Worm (Caenorhabditis elegans) whole organism, late embryonic: ENCODE data around the gene R09A8.2.

Experiments
- C08G9.2 ChIP-seq: sonication (generic microtip); optimal IDR thresholded peaks from 2 replicates; lab custom pipeline; 2016; ENCODE audit warnings: mild to moderate bottlenecking, missing genetic modification characterization, moderate library complexity, missing compliant biosample characterization
- C38D4.7 ChIP-seq: fragments of 200-800 bp; sonication (Bioruptor generic); optimal IDR thresholded peaks from 2 replicates; lab custom pipeline; 2018; ENCODE audit warnings: mild to moderate bottlenecking, missing genetic modification characterization, moderate library complexity, missing compliant biosample characterization
- F13H6.1 ChIP-seq: sonication (generic microtip); optimal IDR thresholded peaks from 2 replicates; lab custom pipeline; 2016; ENCODE audit warnings: missing genetic modification characterization, missing compliant biosample characterization
- K02D7.2 ChIP-seq: sonication (generic microtip); optimal IDR thresholded peaks from 2 replicates; lab custom pipeline; 2017; ENCODE audit warnings: mild to moderate bottlenecking, missing genetic modification characterization, missing compliant biosample characterization
- Y22D7AL.16 ChIP-seq: sonication (generic microtip); optimal IDR thresholded peaks from 2 replicates; lab custom pipeline; 2016; ENCODE audit warnings: missing genetic modification characterization, missing compliant biosample characterization
- ceh-14 ChIP-seq: sonication (generic microtip); optimal IDR thresholded peaks from 2 replicates; lab custom pipeline; 2016; ENCODE audit warnings: missing genotype, missing genetic modification characterization, missing compliant biosample characterization
- ceh-18 ChIP-seq: sonication (generic microtip); optimal IDR thresholded peaks from 2 replicates; lab custom pipeline; 2016; ENCODE audit warnings: missing genetic modification characterization, missing compliant biosample characterization
- ceh-24 ChIP-seq: sonication (generic microtip); optimal IDR thresholded peaks from 2 replicates; lab custom pipeline; 2016; ENCODE audit warnings: mild to moderate bottlenecking, missing genetic modification characterization, missing compliant biosample characterization
- ceh-34 ChIP-seq: sonication (generic microtip); optimal IDR thresholded peaks from 2 replicates; lab custom pipeline; 2016; ENCODE audit warnings: mild to moderate bottlenecking, missing genetic modification characterization, missing compliant biosample characterization
- ceh-45 ChIP-seq: fragments of 200-800 bp; sonication (Bioruptor generic); IDR thresholded peaks from 2 replicates; pipeline ENCODE4 v1.3.6; 2022; ENCODE audit warnings: missing genetic modification reagents, missing genetic modification characterization, missing compliant biosample characterization
- ceh-48 ChIP-seq: sonication (generic microtip); optimal IDR thresholded peaks from 2 replicates; lab custom pipeline; 2016; ENCODE audit warnings: missing genetic modification characterization, inconsistent platforms, missing compliant biosample characterization
- ceh-6 ChIP-seq: fragments of 200-800 bp; sonication (Bioruptor generic); optimal IDR thresholded peaks from 2 replicates; lab custom pipeline; 2018; ENCODE audit warnings: mild to moderate bottlenecking, missing genetic modification characterization, missing compliant biosample characterization
- che-1 ChIP-seq: sonication (generic microtip); optimal IDR thresholded peaks from 2 replicates; lab custom pipeline; 2016; ENCODE audit warnings: mild to moderate bottlenecking, missing genetic modification characterization, missing compliant biosample characterization
- dmd-4 ChIP-seq: sonication (generic microtip); optimal IDR thresholded peaks from 2 replicates; lab custom pipeline; 2016; ENCODE audit warnings: borderline replicate concordance, missing genetic modification characterization, missing compliant biosample characterization
- dve-1 ChIP-seq: sonication (generic microtip); optimal IDR thresholded peaks from 2 replicates; lab custom pipeline; 2017; ENCODE audit warnings: antibody characterized with exemption, mild to moderate bottlenecking, missing genetic modification characterization, missing compliant biosample characterization
- elt-2 ChIP-seq: sonication (generic microtip); optimal IDR thresholded peaks from 2 replicates; lab custom pipeline; 2016; ENCODE audit warnings: missing genetic modification reagents, missing genetic modification characterization, missing compliant biosample characterization
- eyg-1 ChIP-seq: sonication (generic microtip); optimal IDR thresholded peaks from 2 replicates; lab custom pipeline; 2016; ENCODE audit warnings: missing genotype, missing genetic modification characterization, missing compliant biosample characterization
- fax-1 ChIP-seq: sonication (generic microtip); optimal IDR thresholded peaks from 2 replicates; lab custom pipeline; 2016; ENCODE audit warnings: missing genotype, missing genetic modification characterization, missing compliant biosample characterization
- fkh-10 ChIP-seq: fragments of 150-350 bp; optimal IDR thresholded peaks from 2 replicates; lab custom pipeline; 2014; ENCODE audit warnings: missing biosample characterization, missing genetic modification reagents, missing genetic modification characterization
- hlh-13 ChIP-seq: fragments of 200-800 bp; sonication (Bioruptor generic); optimal IDR thresholded peaks from 2 replicates; lab custom pipeline; 2018; ENCODE audit warnings: mild to moderate bottlenecking, missing genetic modification characterization, missing compliant biosample characterization
- hlh-15 ChIP-seq: sonication (generic microtip); optimal IDR thresholded peaks from 2 replicates; lab custom pipeline; 2016; ENCODE audit warnings: missing genetic modification characterization, missing compliant biosample characterization
- hlh-6 ChIP-seq: sonication (generic microtip); optimal IDR thresholded peaks from 2 replicates; lab custom pipeline; 2016; ENCODE audit warnings: missing genotype, missing genetic modification characterization, missing compliant biosample characterization
- hlh-8 ChIP-seq: sonication (generic microtip); optimal IDR thresholded peaks from 2 replicates; lab custom pipeline; 2016; ENCODE audit warnings: missing genotype, missing genetic modification characterization, missing compliant biosample characterization
- lim-6 ChIP-seq: sonication (generic microtip); optimal IDR thresholded peaks from 2 replicates; lab custom pipeline; 2016; ENCODE audit warnings: missing genetic modification characterization, missing compliant biosample characterization
- lin-11 ChIP-seq: fragments of 200-800 bp; sonication (Bioruptor generic); optimal IDR thresholded peaks from 2 replicates; lab custom pipeline; 2018; ENCODE audit warnings: mild to moderate bottlenecking, missing genetic modification characterization, missing compliant biosample characterization
- madf-2 ChIP-seq: sonication (generic microtip); optimal IDR thresholded peaks from 2 replicates; lab custom pipeline; 2017; ENCODE audit warnings: missing genetic modification characterization, missing compliant biosample characterization
- mec-3 ChIP-seq: sonication (generic microtip); optimal IDR thresholded peaks from 2 replicates; lab custom pipeline; 2016; ENCODE audit warnings: borderline replicate concordance, missing genetic modification characterization, missing compliant biosample characterization
- nfya-1 ChIP-seq: sonication (generic microtip); optimal IDR thresholded peaks from 2 replicates; lab custom pipeline; 2017; ENCODE audit warnings: missing genetic modification characterization, mild to moderate bottlenecking, missing compliant biosample characterization, antibody characterized with exemption, moderate library complexity
- nhr-11 ChIP-seq: fragments of 150-350 bp; optimal IDR thresholded peaks from 2 replicates; lab custom pipeline; 2014; ENCODE audit warnings: missing biosample characterization, missing genetic modification characterization
- nhr-232 ChIP-seq: sonication (generic microtip); optimal IDR thresholded peaks from 2 replicates; lab custom pipeline; 2016; ENCODE audit warnings: missing genetic modification characterization, missing compliant biosample characterization
- npax-4 ChIP-seq: sonication (generic microtip); optimal IDR thresholded peaks from 2 replicates; lab custom pipeline; 2016; ENCODE audit warnings: missing genetic modification characterization, missing compliant biosample characterization
- odd-2 ChIP-seq: sonication (generic microtip); optimal IDR thresholded peaks from 2 replicates; lab custom pipeline; 2017; ENCODE audit warnings: antibody characterized with exemption, mild to moderate bottlenecking, missing genetic modification characterization, missing compliant biosample characterization
- pax-1 ChIP-seq: fragments of 150-350 bp; optimal IDR thresholded peaks from 2 replicates; lab custom pipeline; 2014; ENCODE audit warnings: missing biosample characterization, missing genetic modification characterization
- pqm-1 ChIP-seq: sonication (generic microtip); optimal IDR thresholded peaks from 2 replicates; lab custom pipeline; 2016; ENCODE audit warnings: missing genetic modification characterization, missing compliant biosample characterization
- pros-1 ChIP-seq: fragments of 150-350 bp; optimal IDR thresholded peaks from 2 replicates; lab custom pipeline; 2014; ENCODE audit warnings: missing biosample characterization, missing genetic modification reagents, missing genetic modification characterization
- ref-2 ChIP-seq: sonication (generic microtip); optimal IDR thresholded peaks from 2 replicates; lab custom pipeline; 2016; ENCODE audit warnings: missing genetic modification characterization, missing compliant biosample characterization
- rnt-1 ChIP-seq: sonication (generic microtip); optimal IDR thresholded peaks from 2 replicates; lab custom pipeline; 2016; ENCODE audit warnings: missing genetic modification characterization, missing compliant biosample characterization
- sdc-2 ChIP-seq: sonication (generic microtip); optimal IDR thresholded peaks from 2 replicates; lab custom pipeline; 2016; ENCODE audit warnings: missing genotype, missing genetic modification characterization, missing compliant biosample characterization
- sox-4 ChIP-seq: sonication (generic microtip); optimal IDR thresholded peaks from 2 replicates; lab custom pipeline; 2017; ENCODE audit warnings: mild to moderate bottlenecking, missing genetic modification characterization, inconsistent platforms, missing compliant biosample characterization
- tbx-2 ChIP-seq: sonication (generic microtip); optimal IDR thresholded peaks from 2 replicates; lab custom pipeline; 2016; ENCODE audit warnings: missing genetic modification characterization, missing compliant biosample characterization
- ttx-3 ChIP-seq: sonication (generic microtip); optimal IDR thresholded peaks from 2 replicates; lab custom pipeline; 2016; ENCODE audit warnings: missing genetic modification reagents, missing genetic modification characterization, missing compliant biosample characterization
- unc-3 ChIP-seq, 2 experiments: fragments of 200-800 bp in 1 of 2; sonication (Bioruptor generic) in 1 of 2; sonication (generic microtip) in 1 of 2; conservative IDR thresholded peaks in 1 of 2; optimal IDR thresholded peaks in 1 of 2; 2 replicates each; pipeline versions ENCODE4 v1.3.6 to Lab custom; 2016 to 2022; ENCODE audit warnings: missing compliant biosample characterization in 2 of 2, missing genetic modification characterization in 2 of 2, missing genetic modification reagents in 1 of 2
- unc-42 ChIP-seq: sonication (generic microtip); optimal IDR thresholded peaks from 2 replicates; lab custom pipeline; 2016; ENCODE audit warnings: missing genotype, missing genetic modification characterization, missing compliant biosample characterization
- unc-55 ChIP-seq: sonication (generic microtip); optimal IDR thresholded peaks from 2 replicates; lab custom pipeline; 2017; ENCODE audit warnings: missing biosample characterization, missing genetic modification reagents, missing genetic modification characterization
- unc-86 ChIP-seq: sonication (generic microtip); optimal IDR thresholded peaks from 2 replicates; lab custom pipeline; 2016; ENCODE audit warnings: missing genetic modification characterization, missing compliant biosample characterization
- ztf-16 ChIP-seq: sonication (generic microtip); optimal IDR thresholded peaks from 2 replicates; lab custom pipeline; 2017; ENCODE audit warnings: missing genetic modification characterization, missing compliant biosample characterization

R09A8.2 gene

DNA sequence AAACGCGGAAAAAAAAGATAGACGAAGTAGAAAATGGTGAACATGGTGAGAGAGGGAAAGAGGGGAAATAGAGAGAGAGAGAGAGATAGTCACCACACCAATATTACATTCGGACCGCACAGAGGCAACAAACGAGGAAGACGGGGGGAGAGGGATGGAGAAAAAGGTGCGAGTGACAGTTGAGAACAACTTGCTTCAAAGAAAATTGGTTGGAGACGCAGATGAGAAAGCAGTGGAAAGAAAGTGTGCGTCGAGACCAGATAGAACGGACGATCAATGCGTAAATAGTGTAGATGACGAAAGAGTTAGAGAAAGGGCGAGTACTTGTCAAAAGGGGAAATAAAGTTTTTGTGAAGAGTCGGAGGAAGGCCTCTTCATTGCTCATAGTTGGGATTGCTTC is 51.1 kb downstream of the R09A8.2 start (continued):
- TF ChIP-seq ceh-45 (no peak), ceh-6 (no peak), odd-2 (no peak), che-1 (tag; lab: Kevin White, UChicago) (no peak), pros-1 (tag; lab: Kevin White, UChicago) (peak; percentile 64), ceh-34 (tag; lab: Kevin White, UChicago) (peak; percentile 71), dmd-4 (tag; lab: Kevin White, UChicago) (peak; percentile 31), ceh-18 (tag; lab: Kevin White, UChicago) (peak; percentile 70), hlh-13 (GFP tag; lab: Kevin White, UChicago) (no peak), sox-4 (no peak), hlh-8 (tag; lab: Kevin White, UChicago) (peak; percentile 56), ceh-48 (tag; lab: Kevin White, UChicago) (peak; percentile 52), sdc-2 (tag; lab: Kevin White, UChicago) (peak; percentile 75), lin-11 (tag; lab: Kevin White, UChicago) (no peak), npax-4 (tag; lab: Kevin White, UChicago) (peak; percentile 2), mec-3 (tag; lab: Kevin White, UChicago) (no peak), C08G9.2 (tag; lab: Kevin White, UChicago) (peak; percentile 38), hlh-6 (no peak), rnt-1 (peak; percentile 46), ceh-14 (tag; lab: Kevin White, UChicago) (peak; percentile 64), elt-2 (tag; lab: Kevin White, UChicago) (peak; percentile 43), unc-86 (tag; lab: Kevin White, UChicago) (no peak), dve-1 (tag; lab: Kevin White, UChicago) (peak; percentile 56), lim-6 (no peak), C38D4.7 (no peak), unc-3 (GFP tag; conservative IDR thresholded peaks at IDR 0.05; lab: Robert Waterston, UW) (no peak), unc-3 (tag; optimal IDR thresholded peaks at IDR 0.05; lab: Kevin White, UChicago) (no peak), nhr-232 (peak; percentile 3), fkh-10 (GFP tag; lab: Kevin White, UChicago) (no peak), ttx-3 (no peak), pax-1 (tag; lab: Kevin White, UChicago) (no peak), nhr-11 (tag; lab: Kevin White, UChicago) (no peak), F13H6.1 (tag; lab: Kevin White, UChicago) (peak; percentile 34), nfya-1 (tag; lab: Kevin White, UChicago) (peak; percentile 79), K02D7.2 (no peak), madf-2 (tag; lab: Kevin White, UChicago) (no peak), ztf-16 (tag; lab: Kevin White, UChicago) (no peak), unc-42 (tag; lab: Kevin White, UChicago) (peak; percentile 92), ceh-24 (tag; lab: Kevin White, UChicago) (no peak), ref-2 (tag; lab: Kevin White, UChicago) (peak; percentile 7)

DNA sequence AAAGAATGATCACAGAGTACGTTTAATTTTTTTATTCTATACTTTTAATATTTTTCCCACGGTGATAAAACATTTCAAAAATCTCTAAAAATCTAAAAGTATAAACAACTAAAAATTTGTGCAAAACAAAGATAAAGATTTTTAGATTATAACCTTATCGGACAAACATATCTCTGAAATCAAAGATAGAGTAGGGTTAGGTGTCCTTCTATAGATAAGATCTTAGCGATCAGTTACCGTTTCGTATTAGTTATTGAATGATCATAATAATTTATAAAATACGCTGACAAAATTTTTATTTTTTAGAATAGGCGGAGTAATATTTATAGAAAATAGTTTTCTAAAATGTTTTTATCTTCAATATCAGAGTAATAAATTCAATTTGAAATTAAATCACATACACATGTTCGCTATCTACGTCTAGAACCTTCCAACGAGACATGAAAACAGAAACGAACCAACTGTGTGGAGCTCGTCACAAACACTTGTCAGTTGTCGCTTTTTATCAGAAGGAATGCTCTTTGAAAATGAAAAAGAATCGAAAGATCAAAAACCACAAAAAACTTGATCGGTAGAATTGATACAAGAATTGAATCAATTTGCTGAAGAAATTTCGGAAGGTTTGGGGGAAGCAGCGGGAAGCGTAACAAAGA is 52.5 kb downstream of the R09A8.2 start:
- TF ChIP-seq nhr-11 (tag; lab: Kevin White, UChicago) (no peak), unc-3 (GFP tag; conservative IDR thresholded peaks at IDR 0.05; lab: Robert Waterston, UW) (no peak), unc-3 (tag; optimal IDR thresholded peaks at IDR 0.05; lab: Kevin White, UChicago) (no peak), dve-1 (tag; lab: Kevin White, UChicago) (no peak), ceh-18 (tag; lab: Kevin White, UChicago) (peak; percentile 7), fkh-10 (GFP tag; lab: Kevin White, UChicago) (no peak), C08G9.2 (tag; lab: Kevin White, UChicago) (no peak), ceh-24 (tag; lab: Kevin White, UChicago) (no peak), pqm-1 (no peak), unc-86 (tag; lab: Kevin White, UChicago) (no peak), rnt-1 (peak; percentile 53), hlh-6 (no peak), hlh-15 (no peak), elt-2 (tag; lab: Kevin White, UChicago) (peak; percentile 89), ceh-34 (tag; lab: Kevin White, UChicago) (no peak), unc-42 (tag; lab: Kevin White, UChicago) (no peak), pros-1 (tag; lab: Kevin White, UChicago) (no peak), Y22D7AL.16 (tag; lab: Kevin White, UChicago) (no peak), F13H6.1 (tag; lab: Kevin White, UChicago) (no peak), unc-55 (peak; percentile 38), eyg-1 (tag; lab: Kevin White, UChicago) (no peak), fax-1 (tag; lab: Kevin White, UChicago) (no peak), C38D4.7 (no peak), tbx-2 (tag; lab: Kevin White, UChicago) (no peak)
- TF ChIP-seq, all 69 proteins: peak for 4
